Fruit fly (Drosophila melanogaster): ENCODE results near the gene bard.

- TF ChIP-seq CG5204 (GFP tag; optimal IDR thresholded peaks at IDR 0.05), result no peak
- TF ChIP-seq kay (GFP tag; ENCODE audit: borderline replicate concordance), result no peak
- no peak for TF ChIP-seq cic (GFP tag; optimal IDR thresholded peaks at IDR 0.05)
- no peak for TF ChIP-seq tj (GFP tag; optimal IDR thresholded peaks at IDR 0.05)
- no peak for TF ChIP-seq Clk (GFP tag; optimal IDR thresholded peaks at IDR 0.05)
Measured at dm6 chr3R:18050585-18050984, 30.3 kb upstream of the bard start.

Data from whole organism, adult.